Fruit fly (Drosophila melanogaster): ENCODE measurements around the gene Ubc7.

dm6 chrX:16581703-16582102, 11.8 kb upstream of the Ubc7 start:
- TF ChIP-seq CTCF (optimal IDR thresholded peaks at IDR 0.05) = no peak
- no peak for TF ChIP-seq CG8478 (optimal IDR thresholded peaks at IDR 0.05)
